Fruit fly (Drosophila melanogaster): ENCODE results near the gene Nup133.

The Nup133 gene

DNA sequence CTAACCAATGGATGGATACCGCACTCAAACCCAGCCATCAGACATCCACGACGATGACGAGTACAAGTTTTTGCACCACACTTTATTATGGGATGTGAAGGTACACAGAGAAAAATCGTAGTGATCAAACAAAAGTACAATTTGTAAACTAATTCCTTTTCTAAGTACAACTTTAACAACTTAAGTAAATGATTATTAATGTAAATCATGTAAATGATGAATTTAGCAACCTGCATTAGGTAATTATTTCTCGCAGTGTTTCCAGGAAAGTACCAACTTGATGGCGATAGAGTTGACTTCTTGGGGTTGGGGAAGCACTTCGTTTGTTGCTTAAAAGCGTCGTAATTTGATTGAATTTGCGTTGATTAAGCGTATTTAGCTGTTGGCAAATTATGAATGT is 27.3 kb upstream of the Nup133 start (continued):
- no peak for TF ChIP-seq Eip93F (GFP tag; optimal IDR thresholded peaks at IDR 0.05)
- no peak for TF ChIP-seq CG7368 (GFP tag; optimal IDR thresholded peaks at IDR 0.05)
- peak; percentile 87 for TF ChIP-seq Hr4 (GFP tag; optimal IDR thresholded peaks at IDR 0.05)
- no peak for TF ChIP-seq CG11294 (GFP tag; IDR thresholded peaks at IDR 0.05)
- peak; percentile 90 for TF ChIP-seq CG8119 (GFP tag; IDR thresholded peaks at IDR 0.05)
- no peak for TF ChIP-seq dac (GFP tag; optimal IDR thresholded peaks at IDR 0.05)
- no peak for TF ChIP-seq CG9139 (GFP tag; optimal IDR thresholded peaks at IDR 0.05)
- peak; percentile 8 for TF ChIP-seq CG6792 (GFP tag; optimal IDR thresholded peaks at IDR 0.05)
- peak; percentile 67 for TF ChIP-seq eg (GFP tag; IDR thresholded peaks at IDR 0.05)
- TF ChIP-seq CG10669 (GFP tag; optimal IDR thresholded peaks at IDR 0.05) = no peak
- TF ChIP-seq fd85E (GFP tag; optimal IDR thresholded peaks at IDR 0.05) = no peak
- TF ChIP-seq CG1621 (tag; optimal IDR thresholded peaks at IDR 0.05) = peak; percentile 32
- TF ChIP-seq acj6 (GFP tag; optimal IDR thresholded peaks at IDR 0.05) = peak; percentile 73
- TF ChIP-seq Lpt (GFP tag; optimal IDR thresholded peaks at IDR 0.05) = peak; percentile 10
- TF ChIP-seq CG4318 (GFP tag; optimal IDR thresholded peaks at IDR 0.05) = peak; percentile 62
- TF ChIP-seq CG8632 (GFP tag; optimal IDR thresholded peaks at IDR 0.05) = peak; percentile 35

DNA sequence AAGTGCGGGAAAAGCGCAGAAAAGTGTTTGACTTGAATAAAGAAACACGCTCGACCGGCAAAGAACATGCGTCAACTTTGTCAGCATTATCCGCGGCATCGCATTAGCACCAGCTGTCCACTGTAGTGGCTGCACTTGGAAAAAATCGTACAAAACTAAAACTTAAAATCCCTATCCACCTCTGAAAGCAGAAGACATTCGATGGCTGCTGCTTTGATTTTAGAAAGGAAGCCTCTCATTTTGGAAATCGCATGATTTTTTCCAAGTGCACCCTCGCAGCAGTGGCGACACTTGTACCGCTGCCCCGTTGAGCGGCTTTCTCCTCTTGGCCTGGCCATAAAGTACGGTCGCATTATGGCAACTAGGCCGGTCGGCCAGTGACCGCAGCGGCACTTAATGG is 26.1 kb upstream of the Nup133 start:
- TF ChIP-seq Eip75B (GFP tag; optimal IDR thresholded peaks at IDR 0.05) (peak; percentile 20), Ets96B (tag; optimal IDR thresholded peaks at IDR 0.05) (no peak), CG10669 (GFP tag; optimal IDR thresholded peaks at IDR 0.05) (no peak), OdsH (GFP tag; optimal IDR thresholded peaks at IDR 0.05) (peak; percentile 75), vri (GFP tag; optimal IDR thresholded peaks at IDR 0.05) (no peak), CG6276 (GFP tag; optimal IDR thresholded peaks at IDR 0.05) (peak; percentile 71), CG8119 (GFP tag; IDR thresholded peaks at IDR 0.05) (peak; percentile 92), pdm3 (GFP tag; optimal IDR thresholded peaks at IDR 0.05) (peak; percentile 77), CG3032 (tag; optimal IDR thresholded peaks at IDR 0.05) (no peak), CG6792 (GFP tag; optimal IDR thresholded peaks at IDR 0.05) (peak; percentile 49), CG11294 (GFP tag; IDR thresholded peaks at IDR 0.05) (peak; percentile 65), Smox (GFP tag; optimal IDR thresholded peaks at IDR 0.05) (no peak), CG16779 (tag; optimal IDR thresholded peaks at IDR 0.05) (no peak), Blimp-1 (GFP tag; optimal IDR thresholded peaks at IDR 0.05) (no peak), CG31627 (GFP tag; optimal IDR thresholded peaks at IDR 0.05) (peak; percentile 30), Sox15 (GFP tag; optimal IDR thresholded peaks at IDR 0.05) (no peak), fd59A (GFP tag; optimal IDR thresholded peaks at IDR 0.05) (peak; percentile 12), CG3919 (GFP tag; optimal IDR thresholded peaks at IDR 0.05) (peak; percentile 67), CG8632 (GFP tag; optimal IDR thresholded peaks at IDR 0.05) (peak; percentile 26), Hr4 (GFP tag; optimal IDR thresholded peaks at IDR 0.05) (peak; percentile 92), CG11762 (GFP tag; optimal IDR thresholded peaks at IDR 0.05; ENCODE audit: insufficient read depth) (peak; percentile 5), CG1621 (tag; optimal IDR thresholded peaks at IDR 0.05) (no peak), dac (GFP tag; optimal IDR thresholded peaks at IDR 0.05) (peak; percentile 87), Ets21C (GFP tag; optimal IDR thresholded peaks at IDR 0.05) (no peak), CG34406 (GFP tag; optimal IDR thresholded peaks at IDR 0.05) (peak; percentile 38), Lpt (GFP tag; optimal IDR thresholded peaks at IDR 0.05) (peak; percentile 61), net (GFP tag; optimal IDR thresholded peaks at IDR 0.05) (peak; percentile 75), CG7368 (GFP tag; optimal IDR thresholded peaks at IDR 0.05) (peak; percentile 48), Eip78C (GFP tag) (peak; percentile 87), Gug (GFP tag; IDR thresholded peaks at IDR 0.05) (peak; percentile 76), CG10631 (GFP tag; optimal IDR thresholded peaks at IDR 0.05) (peak; percentile 56), CG11902 (GFP tag; optimal IDR thresholded peaks at IDR 0.05) (no peak), achi (GFP tag; optimal IDR thresholded peaks at IDR 0.05) (peak; percentile 70), lz (GFP tag; optimal IDR thresholded peaks at IDR 0.05) (peak; percentile 10), fkh (GFP tag; optimal IDR thresholded peaks at IDR 0.05) (no peak), CG6854 (GFP tag; optimal IDR thresholded peaks at IDR 0.05) (no peak), Hr39 (GFP tag; optimal IDR thresholded peaks at IDR 0.05) (peak; percentile 13), Sox102F (GFP tag; optimal IDR thresholded peaks at IDR 0.05) (no peak), topi (GFP tag; optimal IDR thresholded peaks at IDR 0.05) (peak; percentile 1), Sox14 (GFP tag; optimal IDR thresholded peaks at IDR 0.05) (peak; percentile 59), CG4318 (GFP tag; optimal IDR thresholded peaks at IDR 0.05) (peak; percentile 86), cyc (GFP tag; optimal IDR thresholded peaks at IDR 0.05) (no peak), CG15336 (GFP tag; IDR thresholded peaks at IDR 0.05) (peak; percentile 90), eg (GFP tag; IDR thresholded peaks at IDR 0.05) (peak; percentile 83), acj6 (GFP tag; optimal IDR thresholded peaks at IDR 0.05) (peak; percentile 66), Hr38 (GFP tag; optimal IDR thresholded peaks at IDR 0.05) (no peak)

Data from whole organism, prepupa.